In the genomic region with DNA sequence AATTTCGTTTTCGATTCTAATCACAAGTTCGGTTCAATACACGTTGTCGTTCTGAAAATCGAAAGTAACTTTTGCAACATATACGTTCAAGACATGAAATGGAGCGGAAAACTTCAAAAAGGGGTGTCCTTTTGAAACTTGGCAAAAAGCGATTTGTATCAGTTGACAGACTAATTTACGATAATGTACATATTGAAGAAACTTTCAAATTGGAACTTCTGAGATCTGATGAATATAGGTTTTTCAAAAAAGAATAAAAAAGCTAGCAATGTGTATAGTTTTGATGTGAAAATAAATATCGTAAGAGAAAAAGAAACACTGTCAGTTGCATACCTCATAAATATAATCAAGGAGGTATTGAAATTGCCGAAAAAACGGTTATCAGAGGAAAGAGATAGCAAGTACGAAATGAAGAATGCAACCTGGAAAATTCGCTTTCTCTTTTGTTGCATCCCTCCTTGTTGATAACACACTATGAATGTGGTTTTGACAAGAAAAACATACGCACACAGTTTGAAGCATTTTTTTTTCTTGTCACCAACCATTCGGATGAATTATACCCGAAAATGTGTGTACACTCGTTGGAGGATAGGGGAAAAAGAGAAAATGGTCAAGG, we compare ENCODE assay signal across 1 worm cellular context.
TF ChIP-seq lines count a peak whose summit lies in the region.

TSS of gene dgn-1 (minus strand) at position 51 of the 616 bp plus-strand sequence.

TF ChIP-seq in whole organism, L1 larva, 84 proteins besides CTCF, POLR2A, EP300 and RAD21 (continued from another document):
- TF ChIP-seq unc-86 (tag; optimal IDR thresholded peaks at IDR 0.05; lab: Kevin White, UChicago) (no peak), nhr-71 (tag; optimal IDR thresholded peaks at IDR 0.05; lab: Kevin White, UChicago) (no peak), ceh-63 (GFP tag; optimal IDR thresholded peaks at IDR 0.05; lab: Kevin White, UChicago) (no peak), vab-15 (tag; optimal IDR thresholded peaks at IDR 0.05; lab: Kevin White, UChicago) (no peak), tlp-1 (tag; optimal IDR thresholded peaks at IDR 0.05; lab: Kevin White, UChicago) (no peak), ceh-90 (tag; optimal IDR thresholded peaks at IDR 0.05; lab: Kevin White, UChicago) (no peak), C04F5.9 (tag; optimal IDR thresholded peaks at IDR 0.05; lab: Kevin White, UChicago) (no peak), egl-13 (tag; optimal IDR thresholded peaks at IDR 0.05; lab: Kevin White, UChicago) (no peak), sptf-1 (tag; optimal IDR thresholded peaks at IDR 0.05; lab: Kevin White, UChicago) (no peak), zag-1 (tag; optimal IDR thresholded peaks at IDR 0.05; lab: Kevin White, UChicago) (no peak), pqm-1 (tag; optimal IDR thresholded peaks at IDR 0.05; lab: Kevin White, UChicago) (peak; percentile 37), skn-1 (tag; optimal IDR thresholded peaks at IDR 0.05; lab: Kevin White, UChicago) (no peak), efl-1 (optimal IDR thresholded peaks at IDR 0.05; lab: Kevin White, UChicago) (no peak), efl-1 (GFP tag; optimal IDR thresholded peaks at IDR 0.05 in 1 of 2; lab: Kevin White, UChicago) (no peak), ces-1 (GFP tag; optimal IDR thresholded peaks at IDR 0.05; lab: Kevin White, UChicago) (no peak), lin-35 (GFP tag; optimal IDR thresholded peaks at IDR 0.05; lab: Kevin White, UChicago) (peak in 1 of 2 experiments; percentile 12), mep-1 (tag; optimal IDR thresholded peaks at IDR 0.05; lab: Kevin White, UChicago) (no peak)
